Fruit fly (Drosophila melanogaster) whole organism, embryonic: ENCODE data around the gene Cad99C.
A peak's percentile ranks its signal among the peaks of the same experiment; 100 is the strongest.

Source experiments
- ATbp ChIP-seq: fragments of 200-800 bp; sonication (Bioruptor generic); optimal IDR thresholded peaks from 2 replicates; lab custom pipeline; 2017; ENCODE audit warnings: missing biosample characterization, mild to moderate bottlenecking, missing genetic modification characterization, missing genetic modification reagents
- Bdp1 ChIP-seq: fragments of 200-800 bp; sonication (Bioruptor generic); optimal IDR thresholded peaks from 3 replicates; lab custom pipeline; 2016; ENCODE audit warnings: missing biosample characterization, missing genetic modification characterization
- CG10979 ChIP-seq: fragments of 200-800 bp; sonication (Bioruptor generic); optimal IDR thresholded peaks from 2 replicates; lab custom pipeline; 2018; ENCODE audit warnings: missing biosample characterization, mild to moderate bottlenecking, missing genetic modification characterization, moderate library complexity
- CG11456 ChIP-seq: fragments of 200-800 bp; sonication (Bioruptor generic); IDR thresholded peaks from 3 replicates; pipeline ENCODE4 v1.3.6; 2022; ENCODE audit warnings: missing biosample characterization, missing genetic modification characterization
- CG11504 ChIP-seq: fragments of 200-800 bp; sonication (Bioruptor generic); optimal IDR thresholded peaks from 3 replicates; lab custom pipeline; 2019; ENCODE audit warnings: missing biosample characterization, mild to moderate bottlenecking, missing genetic modification characterization, moderate library complexity
- CG12744 ChIP-seq: fragments of 200-800 bp; sonication (Bioruptor generic); optimal IDR thresholded peaks from 2 replicates; lab custom pipeline; 2016; ENCODE audit warnings: missing biosample characterization, missing genetic modification characterization
- CG13894 ChIP-seq: fragments of 200-800 bp; sonication (Bioruptor generic); optimal IDR thresholded peaks from 3 replicates; lab custom pipeline; 2018; ENCODE audit warnings: missing biosample characterization, mild to moderate bottlenecking, missing genetic modification characterization, moderate library complexity
- CG15696 ChIP-seq: fragments of 200-800 bp; sonication (Bioruptor generic); optimal IDR thresholded peaks from 2 replicates; lab custom pipeline; 2019; ENCODE audit warnings: missing biosample characterization, mild to moderate bottlenecking, missing genetic modification characterization, moderate library complexity
- CG16863 ChIP-seq: fragments of 200-800 bp; sonication (Bioruptor generic); optimal IDR thresholded peaks from 3 replicates; lab custom pipeline; 2016; ENCODE audit warnings: missing biosample characterization, missing genetic modification characterization
- CG17829 ChIP-seq: fragments of 200-800 bp; optimal IDR thresholded peaks from 2 replicates; lab custom pipeline; 2019; ENCODE audit warnings: missing biosample characterization, mild to moderate bottlenecking, missing genetic modification characterization, moderate library complexity
- CG18476 ChIP-seq: fragments of 200-800 bp; sonication (Bioruptor generic); optimal IDR thresholded peaks from 2 replicates; lab custom pipeline; 2016; ENCODE audit warnings: missing biosample characterization, mild to moderate bottlenecking, missing genetic modification characterization
- CG2116 ChIP-seq: fragments of 200-800 bp; sonication (Bioruptor generic); optimal IDR thresholded peaks from 3 replicates; lab custom pipeline; 2018; ENCODE audit warnings: missing biosample characterization, mild to moderate bottlenecking, missing genetic modification characterization
- CG2120 ChIP-seq: fragments of 200-800 bp; sonication (Bioruptor generic); optimal IDR thresholded peaks from 3 replicates; lab custom pipeline; 2016; ENCODE audit warnings: missing biosample characterization, missing genetic modification characterization
- CG2202 ChIP-seq: fragments of 200-800 bp; sonication (Bioruptor generic); optimal IDR thresholded peaks from 2 replicates; lab custom pipeline; 2018; ENCODE audit warnings: missing biosample characterization, mild to moderate bottlenecking, missing genetic modification characterization
- CG34224 ChIP-seq: fragments of 200-800 bp; sonication (Bioruptor generic); IDR thresholded peaks from 3 replicates; pipeline ENCODE4 v1.3.6; 2022; ENCODE audit warnings: missing biosample characterization, missing genetic modification characterization; ENCODE audit not compliant: partially characterized antibody
- CG4424 ChIP-seq: fragments of 200-800 bp; sonication (Bioruptor generic); optimal IDR thresholded peaks from 3 replicates; lab custom pipeline; 2016; ENCODE audit warnings: missing biosample characterization, missing genetic modification characterization
- CG4707 ChIP-seq: fragments of 200-800 bp; sonication (Bioruptor generic); optimal IDR thresholded peaks from 2 replicates; lab custom pipeline; 2018; ENCODE audit warnings: missing biosample characterization, mild to moderate bottlenecking, missing genetic modification characterization, moderate library complexity
- CG4820 ChIP-seq: fragments of 200-800 bp; sonication (Bioruptor generic); optimal IDR thresholded peaks from 3 replicates; lab custom pipeline; 2016; ENCODE audit warnings: missing biosample characterization, missing genetic modification characterization
- CG5953 ChIP-seq: fragments of 200-800 bp; sonication (Bioruptor generic); IDR thresholded peaks from 2 replicates; pipeline ENCODE4 v1.3.6; 2022; ENCODE audit warnings: missing biosample characterization, missing genetic modification characterization
- CG7357 ChIP-seq: fragments of 200-800 bp; sonication (Bioruptor generic); IDR thresholded peaks from 3 replicates; pipeline ENCODE4 v1.3.6; 2022; ENCODE audit warnings: missing biosample characterization, missing genetic modification characterization
- CG7839 ChIP-seq: fragments of 200-800 bp; sonication (Bioruptor generic); optimal IDR thresholded peaks from 3 replicates; lab custom pipeline; 2018; ENCODE audit warnings: missing biosample characterization, mild to moderate bottlenecking, missing genetic modification characterization, moderate library complexity
- Drgx ChIP-seq: fragments of 200-800 bp; sonication (Bioruptor generic); IDR thresholded peaks from 2 replicates; pipeline ENCODE4 v1.3.6; 2022; ENCODE audit warnings: missing biosample characterization, missing genetic modification characterization
- Fer2 ChIP-seq: fragments of 200-800 bp; sonication (Bioruptor generic); optimal IDR thresholded peaks from 2 replicates; lab custom pipeline; 2018; ENCODE audit warnings: missing biosample characterization, mild to moderate bottlenecking, missing genetic modification characterization, moderate library complexity
- HHEX ChIP-seq: fragments of 200-800 bp; sonication (Bioruptor generic); optimal IDR thresholded peaks from 3 replicates; lab custom pipeline; 2017; ENCODE audit warnings: missing biosample characterization, mild to moderate bottlenecking, missing genetic modification characterization, missing genetic modification reagents
- Hey ChIP-seq: fragments of 200-800 bp; sonication (Bioruptor generic); optimal IDR thresholded peaks from 3 replicates; lab custom pipeline; 2018; ENCODE audit warnings: missing biosample characterization, mild to moderate bottlenecking, missing genetic modification characterization
- Hmx ChIP-seq: fragments of 200-800 bp; sonication (Bioruptor generic); optimal IDR thresholded peaks from 2 replicates; lab custom pipeline; 2016; ENCODE audit warnings: missing biosample characterization, missing genetic modification characterization
- Hr78 ChIP-seq, 2 experiments: fragments of 200-800 bp in 1 of 2; fragments of >200 bp in 1 of 2; sonication (Bioruptor generic) in 1 of 2; optimal IDR thresholded peaks; 2 replicates each; lab custom pipeline; 2017 to 2019; ENCODE audit warnings: missing biosample characterization in 2 of 2, missing genetic modification characterization in 2 of 2, mild to moderate bottlenecking in 1 of 2, moderate library complexity in 1 of 2
- MBD-R2 ChIP-seq: fragments of 200-800 bp; sonication (Bioruptor generic); IDR thresholded peaks from 2 replicates; pipeline ENCODE4 v1.3.6; 2022; ENCODE audit warnings: missing biosample characterization, missing genetic modification characterization
- MTF-1 ChIP-seq: fragments of 200-800 bp; sonication (Bioruptor generic); optimal IDR thresholded peaks from 2 replicates; lab custom pipeline; 2018; ENCODE audit warnings: missing biosample characterization, mild to moderate bottlenecking, missing genetic modification characterization, borderline replicate concordance
- Mad ChIP-seq: fragments of 200-800 bp; sonication (Bioruptor generic); optimal IDR thresholded peaks from 2 replicates; lab custom pipeline; 2016; ENCODE audit warnings: missing biosample characterization, missing genetic modification characterization
- Neu2 ChIP-seq: fragments of 200-800 bp; sonication (Bioruptor generic); optimal IDR thresholded peaks from 3 replicates; lab custom pipeline; 2016; ENCODE audit warnings: missing biosample characterization, missing genetic modification characterization, borderline replicate concordance
- Ptx1 ChIP-seq: fragments of 200-800 bp; sonication (Bioruptor generic); IDR thresholded peaks from 2 replicates; pipeline ENCODE4 v1.3.6; 2022; ENCODE audit warnings: missing biosample characterization, missing genetic modification characterization
- ase ChIP-seq: fragments of 200-800 bp; sonication (Bioruptor generic); IDR thresholded peaks from 3 replicates; pipeline ENCODE4 v1.3.6; 2022; ENCODE audit warnings: missing biosample characterization, missing genetic modification characterization
- br ChIP-seq: fragments of >200 bp; optimal IDR thresholded peaks from 2 replicates; lab custom pipeline; 2017
- croc ChIP-seq: fragments of 200-800 bp; sonication (Bioruptor generic); conservative IDR thresholded peaks from 3 replicates; pipeline ENCODE4 v1.3.6; 2022; ENCODE audit warnings: missing biosample characterization, missing genetic modification characterization
- dpn ChIP-seq, 2 experiments: fragments of 200-800 bp; sonication (Bioruptor generic); optimal IDR thresholded peaks; 3 replicates each; lab custom pipeline; 2016; ENCODE audit warnings: missing biosample characterization in 2 of 2, missing genetic modification characterization in 2 of 2
- dysf ChIP-seq: fragments of 200-800 bp; sonication (Bioruptor generic); IDR thresholded peaks from 3 replicates; pipeline ENCODE4 v1.3.6; 2022; ENCODE audit warnings: missing biosample characterization, missing genetic modification characterization
- hb ChIP-seq: fragments of 200-800 bp; sonication (Bioruptor generic); IDR thresholded peaks from 3 replicates; pipeline ENCODE4 v1.3.6; 2022; ENCODE audit warnings: missing biosample characterization, missing genetic modification characterization; ENCODE audit not compliant: partially characterized antibody
- ind ChIP-seq: fragments of 200-800 bp; sonication (Bioruptor generic); optimal IDR thresholded peaks from 3 replicates; lab custom pipeline; 2016; ENCODE audit warnings: missing biosample characterization, missing genetic modification characterization
- klu ChIP-seq: fragments of 200-800 bp; sonication (Bioruptor generic); IDR thresholded peaks from 2 replicates; pipeline ENCODE4 v1.3.6; 2022; ENCODE audit warnings: missing biosample characterization, missing genetic modification characterization
- lbe ChIP-seq: fragments of 200-800 bp; sonication (Bioruptor generic); optimal IDR thresholded peaks from 2 replicates; lab custom pipeline; 2016; ENCODE audit warnings: missing biosample characterization, mild to moderate bottlenecking, missing genetic modification characterization
- mld ChIP-seq: fragments of 200-800 bp; sonication (Bioruptor generic); IDR thresholded peaks from 3 replicates; pipeline ENCODE4 v1.3.6; 2022; ENCODE audit warnings: missing biosample characterization, missing genetic modification characterization; ENCODE audit not compliant: partially characterized antibody
- oc ChIP-seq: fragments of 200-800 bp; sonication (Bioruptor generic); optimal IDR thresholded peaks from 2 replicates; lab custom pipeline; 2018; ENCODE audit warnings: missing biosample characterization, mild to moderate bottlenecking, missing genetic modification characterization, moderate library complexity
- otp ChIP-seq: fragments of 200-800 bp; sonication (Bioruptor generic); IDR thresholded peaks from 3 replicates; pipeline ENCODE4, ENCODE4 v1.3.6; 2022; ENCODE audit warnings: missing biosample characterization, missing genetic modification characterization
- pros ChIP-seq: fragments of 200-800 bp; sonication (Bioruptor generic); optimal IDR thresholded peaks from 3 replicates; lab custom pipeline; 2019; ENCODE audit warnings: missing biosample characterization, mild to moderate bottlenecking, missing genetic modification characterization, moderate library complexity
- sisA ChIP-seq: fragments of 200-800 bp; sonication (Bioruptor generic); IDR thresholded peaks from 2 replicates; pipeline ENCODE4 v1.3.6; 2022; ENCODE audit warnings: missing biosample characterization, missing genetic modification characterization
- slou ChIP-seq: fragments of 200-800 bp; sonication (Bioruptor generic); optimal IDR thresholded peaks from 3 replicates; lab custom pipeline; 2016; ENCODE audit warnings: missing biosample characterization, missing genetic modification characterization
- tap ChIP-seq: fragments of 200-800 bp; optimal IDR thresholded peaks from 3 replicates; lab custom pipeline; 2019; ENCODE audit warnings: missing biosample characterization, mild to moderate bottlenecking, missing genetic modification characterization, moderate library complexity
- yki ChIP-seq: fragments of >200 bp; optimal IDR thresholded peaks from 3 replicates; lab custom pipeline; 2018
- z ChIP-seq: fragments of 200-800 bp; sonication (Bioruptor generic); IDR thresholded peaks from 3 replicates; pipeline ENCODE4 v1.3.6; 2022; ENCODE audit warnings: missing biosample characterization, missing genetic modification characterization
- zf30C ChIP-seq: fragments of 200-800 bp; sonication (Bioruptor generic); optimal IDR thresholded peaks from 3 replicates; lab custom pipeline; 2018; ENCODE audit warnings: missing biosample characterization, mild to moderate bottlenecking, missing genetic modification characterization

Cad99C gene

DNA sequence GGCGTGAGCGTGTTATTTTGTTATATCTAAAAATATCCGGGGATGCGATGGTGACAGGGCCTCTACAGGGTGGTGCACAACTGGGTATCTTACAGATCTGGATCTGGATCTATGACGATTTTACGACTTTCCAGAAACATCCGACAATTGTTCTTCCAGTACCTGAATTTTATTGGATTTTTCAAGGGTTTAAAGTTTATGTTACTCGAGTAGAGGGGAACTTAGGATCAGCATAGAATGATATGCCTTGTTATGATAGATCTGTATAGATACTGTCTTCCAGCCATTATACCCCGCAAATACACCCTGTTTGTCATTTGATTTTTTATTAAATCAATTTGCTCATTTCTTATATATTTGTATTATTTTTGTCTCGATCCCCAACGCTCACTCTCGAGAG, 52.9 kb downstream of the Cad99C start:
- TF ChIP-seq CG4820 (peak; percentile 24), Hmx (GFP tag; lab: Kevin White, UChicago) (no peak), Drgx (GFP tag; lab: Robert Waterston, UW) (peak; percentile 84), CG4424 (GFP tag; lab: Kevin White, UChicago) (peak; percentile 52), lbe (no peak), Hey (tag; lab: Kevin White, UChicago) (no peak), Fer2 (tag; lab: Kevin White, UChicago) (peak; percentile 35), ind (GFP tag; lab: Kevin White, UChicago) (peak; percentile 63), CG34224 (GFP tag; lab: Robert Waterston, UW) (no peak), br (lab: Kevin White, UChicago) (no peak), dysf (GFP tag; lab: Robert Waterston, UW) (peak; percentile 89), MBD-R2 (GFP tag; lab: Robert Waterston, UW) (peak; percentile 27; the same call in 1 of the 2 replicates), CG2116 (GFP tag; lab: Kevin White, UChicago) (no peak), ATbp (peak; percentile 56), yki (lab: Kevin White, UChicago) (no peak), CG2120 (peak; percentile 65), CG11456 (GFP tag; lab: Robert Waterston, UW) (0 out of 3 replicates have a peak, but pooled peaks have one; percentile 60), CG4707 (GFP tag; lab: Kevin White, UChicago) (no peak), HHEX (GFP tag; lab: Kevin White, UChicago) (peak; percentile 63), CG17829 (tag; lab: Kevin White, UChicago) (peak; percentile 32), mld (no peak), CG16863 (GFP tag; lab: Kevin White, UChicago) (peak; percentile 14), MTF-1 (no peak), Neu2 (GFP tag; lab: Kevin White, UChicago) (no peak), sisA (GFP tag; lab: Robert Waterston, UW) (peak; percentile 47), CG7839 (tag; lab: Kevin White, UChicago) (peak; percentile 73), CG2202 (tag; lab: Kevin White, UChicago) (no peak), ase (GFP tag; lab: Robert Waterston, UW) (0 out of 3 replicates have a peak, but pooled peaks have one; percentile 54), Bdp1 (peak; percentile 19), CG10979 (tag; lab: Kevin White, UChicago) (peak; percentile 18), pros (GFP tag; lab: Kevin White, UChicago) (no peak), CG18476 (GFP tag; lab: Kevin White, UChicago) (no peak), oc (tag; lab: Kevin White, UChicago) (no peak), CG7357 (peak; percentile 65; the same call in 2 of the 3 replicates), Ptx1 (GFP tag; lab: Robert Waterston, UW) (peak; percentile 59), Mad (GFP tag; lab: Kevin White, UChicago) (no peak), slou (GFP tag; lab: Kevin White, UChicago) (peak; percentile 24), Hr78 (GFP tag; optimal IDR thresholded peaks at IDR 0.05; lab: Kevin White, UChicago) (no peak), zf30C (GFP tag; lab: Kevin White, UChicago) (no peak), CG5953 (GFP tag; lab: Robert Waterston, UW) (no peak), z (GFP tag; lab: Robert Waterston, UW) (no peak), hb (GFP tag; lab: Robert Waterston, UW) (no peak), klu (GFP tag; lab: Robert Waterston, UW) (peak; percentile 43), tap (tag; lab: Kevin White, UChicago) (peak; percentile 61), croc (GFP tag; lab: Robert Waterston, UW) (no peak; the same call in 2 of the 3 replicates), dpn (GFP tag; optimal IDR thresholded peaks at IDR 0.05; lab: Kevin White, UChicago) (peak; percentile 60 to 64), CG13894 (tag; lab: Kevin White, UChicago) (no peak), CG11504 (tag; lab: Kevin White, UChicago) (peak; percentile 77), CG12744 (no peak), otp (GFP tag; lab: Robert Waterston, UW) (no peak), CG15696 (peak; percentile 16)
